Worm (Caenorhabditis elegans): ENCODE data around the gene ptr-20.

- TF ChIP-seq F13H6.1 (tag; optimal IDR thresholded peaks at IDR 0.05) (no peak), nhr-237 (tag; optimal IDR thresholded peaks at IDR 0.05) (no peak), nhr-10 (tag; optimal IDR thresholded peaks at IDR 0.05) (no peak), nhr-6 (tag; optimal IDR thresholded peaks at IDR 0.05) (no peak), dmd-4 (tag; optimal IDR thresholded peaks at IDR 0.05) (no peak), unc-39 (tag; optimal IDR thresholded peaks at IDR 0.05) (no peak), egl-27 (tag; optimal IDR thresholded peaks at IDR 0.05) (no peak), elt-3 (tag; optimal IDR thresholded peaks at IDR 0.05) (no peak), lin-11 (tag; optimal IDR thresholded peaks at IDR 0.05) (no peak)
Observed at ce11 chrII:15167340-15167739, 9.4 kb downstream of the ptr-20 start, which contains the start of gene gst-28.

Measured in whole organism, L2 larva.